Worm (Caenorhabditis elegans) whole organism, mixed stage, embryonic: ENCODE results near the gene F59B2.15.

Experiments
- M03D4.4 ChIP-seq: sonication (generic microtip); optimal IDR thresholded peaks from 2 replicates; lab custom pipeline; 2017; ENCODE audit warnings: mild to moderate bottlenecking, missing genetic modification characterization, missing compliant biosample characterization
- bed-3 ChIP-seq: fragments of 200-800 bp; sonication (Bioruptor generic); optimal IDR thresholded peaks from 3 replicates; lab custom pipeline; 2018; ENCODE audit warnings: mild to moderate bottlenecking, missing genetic modification characterization, moderate library complexity, missing compliant biosample characterization
- blmp-1 ChIP-seq: fragments of 150-350 bp; optimal IDR thresholded peaks from 2 replicates; lab custom pipeline; 2014; ENCODE audit warnings: missing biosample characterization, missing genetic modification characterization
- ceh-39 ChIP-seq: fragments of 150-350 bp; optimal IDR thresholded peaks from 2 replicates; lab custom pipeline; 2014; ENCODE audit warnings: missing biosample characterization, missing genetic modification characterization
- ceh-83 ChIP-seq: fragments of 200-800 bp; sonication (Bioruptor generic); optimal IDR thresholded peaks from 2 replicates; lab custom pipeline; 2018; ENCODE audit warnings: mild to moderate bottlenecking, missing genetic modification characterization, missing compliant biosample characterization
- ces-1 ChIP-seq: fragments of 150-350 bp; optimal IDR thresholded peaks from 2 replicates; lab custom pipeline; 2014; ENCODE audit warnings: missing biosample characterization, missing genetic modification reagents, missing genetic modification characterization
- drap-1 ChIP-seq: fragments of 200-800 bp; sonication (Bioruptor generic); optimal IDR thresholded peaks from 3 replicates; lab custom pipeline; 2018; ENCODE audit warnings: mild to moderate bottlenecking, missing genetic modification characterization, missing compliant biosample characterization
- elt-1 ChIP-seq: sonication (generic microtip); optimal IDR thresholded peaks from 2 replicates; lab custom pipeline; 2017; ENCODE audit warnings: missing genetic modification characterization, mild to moderate bottlenecking, missing compliant biosample characterization, antibody characterized with exemption, moderate library complexity, borderline replicate concordance; ENCODE audit not compliant: insufficient read depth
- elt-3 ChIP-seq: fragments of 150-350 bp; optimal IDR thresholded peaks from 2 replicates; lab custom pipeline; 2014; ENCODE audit warnings: missing biosample characterization, missing genetic modification characterization
- flh-1 ChIP-seq: fragments of 200-800 bp; sonication (Bioruptor generic); optimal IDR thresholded peaks from 2 replicates; lab custom pipeline; 2018; ENCODE audit warnings: mild to moderate bottlenecking, missing genetic modification characterization, moderate library complexity, missing compliant biosample characterization
- hlh-1 ChIP-seq: fragments of 150-350 bp; optimal IDR thresholded peaks from 2 replicates; lab custom pipeline; 2014; ENCODE audit warnings: missing biosample characterization, missing genetic modification reagents, missing genetic modification characterization
- lin-13 ChIP-seq: fragments of 150-350 bp; optimal IDR thresholded peaks from 2 replicates; lab custom pipeline; 2014; ENCODE audit warnings: missing biosample characterization, missing genetic modification characterization
- lin-32 ChIP-seq: fragments of 200-800 bp; sonication (Bioruptor generic); optimal IDR thresholded peaks from 2 replicates; lab custom pipeline; 2018; ENCODE audit warnings: mild to moderate bottlenecking, missing genetic modification characterization, missing compliant biosample characterization
- lsy-2 ChIP-seq: fragments of 150-350 bp; optimal IDR thresholded peaks from 2 replicates; lab custom pipeline; 2014; ENCODE audit warnings: missing biosample characterization, missing genetic modification characterization
- mab-5 ChIP-seq: fragments of 150-350 bp; optimal IDR thresholded peaks from 2 replicates; lab custom pipeline; 2014; ENCODE audit warnings: missing biosample characterization, missing genetic modification characterization
- mep-1 ChIP-seq: fragments of 150-350 bp; optimal IDR thresholded peaks from 2 replicates; lab custom pipeline; 2017; ENCODE audit warnings: missing biosample characterization, missing genetic modification reagents, missing genetic modification characterization, inconsistent platforms
- mls-2 ChIP-seq: sonication (generic microtip); optimal IDR thresholded peaks from 2 replicates; lab custom pipeline; 2016; ENCODE audit warnings: mild to moderate bottlenecking, missing genetic modification characterization, moderate library complexity, missing compliant biosample characterization
- nhr-12 ChIP-seq: fragments of 150-350 bp; optimal IDR thresholded peaks from 2 replicates; lab custom pipeline; 2014; ENCODE audit warnings: missing biosample characterization, missing genetic modification characterization
- nhr-2 ChIP-seq: fragments of 150-350 bp; optimal IDR thresholded peaks from 2 replicates; lab custom pipeline; 2014; ENCODE audit warnings: missing biosample characterization, missing genetic modification characterization
- nhr-237 ChIP-seq: fragments of 150-350 bp; optimal IDR thresholded peaks from 2 replicates; lab custom pipeline; 2014; ENCODE audit warnings: missing biosample characterization, missing genetic modification characterization
- nhr-76 ChIP-seq: sonication (generic microtip); optimal IDR thresholded peaks from 2 replicates; lab custom pipeline; 2017; ENCODE audit warnings: missing biosample characterization, missing genetic modification characterization
- sem-2 ChIP-seq: fragments of 200-800 bp; sonication (Bioruptor generic); optimal IDR thresholded peaks from 2 replicates; lab custom pipeline; 2018; ENCODE audit warnings: mild to moderate bottlenecking, missing genetic modification characterization, missing compliant biosample characterization
- tbx-8 ChIP-seq: fragments of 200-800 bp; sonication (Bioruptor generic); optimal IDR thresholded peaks from 2 replicates; lab custom pipeline; 2018; ENCODE audit warnings: mild to moderate bottlenecking, missing genetic modification characterization, moderate library complexity, missing compliant biosample characterization
- unc-120 ChIP-seq: sonication (generic microtip); optimal IDR thresholded peaks from 2 replicates; lab custom pipeline; 2017; ENCODE audit warnings: missing genetic modification characterization, missing compliant biosample characterization; ENCODE audit not compliant: poor library complexity, severe bottlenecking
- unc-39 ChIP-seq: fragments of 150-350 bp; optimal IDR thresholded peaks from 2 replicates; lab custom pipeline; 2014; ENCODE audit warnings: missing biosample characterization, missing genetic modification characterization
- unc-62 ChIP-seq: fragments of 150-350 bp; optimal IDR thresholded peaks from 2 replicates; lab custom pipeline; 2014; ENCODE audit warnings: missing biosample characterization, missing genetic modification reagents, missing genetic modification characterization
- zip-8 ChIP-seq: fragments of 150-350 bp; optimal IDR thresholded peaks from 2 replicates; lab custom pipeline; 2014; ENCODE audit warnings: missing biosample characterization, missing genetic modification characterization
- ztf-11 ChIP-seq: fragments of 150-350 bp; optimal IDR thresholded peaks from 2 replicates; lab custom pipeline; 2014; ENCODE audit warnings: missing biosample characterization, missing genetic modification characterization

Gene F59B2.15

ce11 chrIII:8988061-8988460, 14.4 kb downstream of the F59B2.15 start:
- TF ChIP-seq mab-5 (tag; lab: Kevin White, UChicago) (no peak), nhr-12 (tag; lab: Kevin White, UChicago) (no peak), ces-1 (GFP tag; lab: Kevin White, UChicago) (no peak), bed-3 (GFP tag; lab: Kevin White, UChicago) (no peak), nhr-76 (tag; lab: Kevin White, UChicago) (no peak), unc-62 (GFP tag; lab: Kevin White, UChicago) (no peak)

- TF ChIP-seq ceh-83 (no peak), hlh-1 (tag; lab: Kevin White, UChicago) (peak; percentile 5), elt-3 (peak; percentile 90)
Observed at ce11 chrIII:8986872-8987271, 15.6 kb downstream of the F59B2.15 start.

- TF ChIP-seq hlh-1 (tag; lab: Kevin White, UChicago): no peak
- TF ChIP-seq ces-1 (GFP tag; lab: Kevin White, UChicago): no peak
- no peak for TF ChIP-seq ztf-11 (tag; lab: Kevin White, UChicago)
- TF ChIP-seq nhr-2 (tag; lab: Kevin White, UChicago): no peak
- TF ChIP-seq sem-2 (GFP tag; lab: Kevin White, UChicago): no peak
- TF ChIP-seq unc-120 (tag; lab: Kevin White, UChicago): no peak
- TF ChIP-seq nhr-76 (tag; lab: Kevin White, UChicago): no peak
Observed at ce11 chrIII:8985965-8986364, 16.5 kb downstream of the F59B2.15 start.

- TF ChIP-seq nhr-237 (tag; lab: Kevin White, UChicago) (no peak), ztf-11 (tag; lab: Kevin White, UChicago) (no peak), drap-1 (GFP tag; lab: Kevin White, UChicago) (no peak), ces-1 (GFP tag; lab: Kevin White, UChicago) (no peak), lsy-2 (no peak), nhr-76 (tag; lab: Kevin White, UChicago) (no peak), zip-8 (tag; lab: Kevin White, UChicago) (no peak), mls-2 (no peak), ceh-39 (tag; lab: Kevin White, UChicago) (no peak), elt-1 (tag; lab: Kevin White, UChicago) (no peak), M03D4.4 (tag; lab: Kevin White, UChicago) (no peak), tbx-8 (GFP tag; lab: Kevin White, UChicago) (no peak), blmp-1 (tag; lab: Kevin White, UChicago) (no peak), sem-2 (GFP tag; lab: Kevin White, UChicago) (no peak), unc-120 (tag; lab: Kevin White, UChicago) (no peak), flh-1 (GFP tag; lab: Kevin White, UChicago) (no peak), bed-3 (GFP tag; lab: Kevin White, UChicago) (no peak)
Observed at ce11 chrIII:8985461-8985860, 17.0 kb downstream of the F59B2.15 start.

- peak; percentile 6 for TF ChIP-seq nhr-237 (tag; lab: Kevin White, UChicago)
- no peak for TF ChIP-seq lin-13 (tag; lab: Kevin White, UChicago)
- TF ChIP-seq drap-1 (GFP tag; lab: Kevin White, UChicago): no peak
- no peak for TF ChIP-seq elt-3
- peak; percentile 27 for TF ChIP-seq lin-32 (GFP tag; lab: Kevin White, UChicago)
- TF ChIP-seq hlh-1 (tag; lab: Kevin White, UChicago): peak; percentile 93
- TF ChIP-seq unc-62 (GFP tag; lab: Kevin White, UChicago): peak; percentile 79
- no peak for TF ChIP-seq nhr-2 (tag; lab: Kevin White, UChicago)
- peak; percentile 56 for TF ChIP-seq unc-120 (tag; lab: Kevin White, UChicago)
- peak; percentile 9 for TF ChIP-seq mls-2
- TF ChIP-seq mep-1 (tag; lab: Kevin White, UChicago): peak; percentile 1
- TF ChIP-seq ztf-11 (tag; lab: Kevin White, UChicago): no peak
- TF ChIP-seq ces-1 (GFP tag; lab: Kevin White, UChicago): peak; percentile 86
Observed at ce11 chrIII:8984960-8985359, 17.5 kb downstream of the F59B2.15 start.

ce11 chrIII:8984412-8984811, 18.0 kb downstream of the F59B2.15 start:
- no peak for TF ChIP-seq unc-39 (tag; lab: Kevin White, UChicago)
- TF ChIP-seq nhr-76 (tag; lab: Kevin White, UChicago): no peak
